Worm (Caenorhabditis elegans) whole organism, young adult: ENCODE measurements around the gene C45G9.12.

Experiments used
- B0035.1 ChIP-seq: sonication (generic microtip); optimal IDR thresholded peaks from 2 replicates; lab custom pipeline; 2016; ENCODE audit warnings: missing genetic modification characterization, mild to moderate bottlenecking, missing compliant biosample characterization, missing genotype, missing genetic modification reagents
- F23B12.7 ChIP-seq: sonication (generic microtip); optimal IDR thresholded peaks from 2 replicates; lab custom pipeline; 2017; ENCODE audit warnings: missing genetic modification characterization, mild to moderate bottlenecking, missing compliant biosample characterization, antibody characterized with exemption, moderate library complexity; ENCODE audit not compliant: insufficient read depth
- F33H1.4 ChIP-seq: fragments of 200-800 bp; sonication (Bioruptor generic); IDR thresholded peaks from 2 replicates; pipeline ENCODE4 v1.3.6; 2022; ENCODE audit warnings: missing genetic modification reagents, missing genetic modification characterization, missing compliant biosample characterization
- F39B2.1 ChIP-seq: fragments of 200-800 bp; sonication (Bioruptor generic); IDR thresholded peaks from 2 replicates; pipeline ENCODE4 v1.3.6; 2022; ENCODE audit warnings: missing genetic modification reagents, missing genetic modification characterization, missing compliant biosample characterization
- F57C9.4 ChIP-seq: sonication (generic microtip); optimal IDR thresholded peaks from 2 replicates; lab custom pipeline; 2017; ENCODE audit warnings: mild to moderate bottlenecking, missing genetic modification characterization, missing compliant biosample characterization
- K12H6.12 ChIP-seq: fragments of 200-800 bp; sonication (Bioruptor generic); optimal IDR thresholded peaks from 2 replicates; lab custom pipeline; 2018; ENCODE audit warnings: mild to moderate bottlenecking, missing genetic modification characterization, missing compliant biosample characterization
- Y53F4B.3 ChIP-seq: fragments of 200-800 bp; sonication (Bioruptor generic); IDR thresholded peaks from 2 replicates; pipeline ENCODE4 v1.3.6; 2022; ENCODE audit warnings: missing genetic modification reagents, missing genetic modification characterization, missing compliant biosample characterization
- Y79H2A.3 ChIP-seq: fragments of 200-800 bp; sonication (Bioruptor generic); conservative IDR thresholded peaks from 2 replicates; pipeline ENCODE4 v1.3.6; 2022; ENCODE audit warnings: missing genetic modification reagents, missing genetic modification characterization, missing compliant biosample characterization
- ama-1 ChIP-seq, 3 experiments: fragments of 150-350 bp in 1 of 3; sonication (generic microtip) in 2 of 3; optimal IDR thresholded peaks; 2 replicates each; lab custom pipeline; 2014 to 2018; ENCODE audit warnings: missing biosample characterization in 2 of 3, missing genetic modification characterization in 2 of 3, missing genetic modification reagents in 2 of 3
- atf-7 ChIP-seq: sonication (generic microtip); optimal IDR thresholded peaks from 2 replicates; lab custom pipeline; 2017; ENCODE audit warnings: mild to moderate bottlenecking, missing genetic modification characterization, missing compliant biosample characterization
- attf-5 ChIP-seq: fragments of 200-800 bp; sonication (Bioruptor generic); optimal IDR thresholded peaks from 2 replicates; lab custom pipeline; 2018; ENCODE audit warnings: mild to moderate bottlenecking, missing genetic modification characterization, missing compliant biosample characterization
- bed-1 ChIP-seq: fragments of 200-800 bp; sonication (Bioruptor generic); IDR thresholded peaks from 2 replicates; pipeline ENCODE4 v1.3.6; 2022; ENCODE audit warnings: missing genetic modification reagents, missing genetic modification characterization, missing compliant biosample characterization
- cebp-2 ChIP-seq: fragments of 200-800 bp; sonication (Bioruptor generic); IDR thresholded peaks from 2 replicates; pipeline ENCODE4 v1.3.6; 2022; ENCODE audit warnings: missing genetic modification characterization, missing compliant biosample characterization
- ceh-40 ChIP-seq: fragments of 200-800 bp; sonication (Bioruptor generic); IDR thresholded peaks from 2 replicates; pipeline ENCODE4 v1.3.6; 2022; ENCODE audit warnings: missing genetic modification characterization, missing compliant biosample characterization
- ceh-58 ChIP-seq: fragments of 200-800 bp; sonication (Bioruptor generic); IDR thresholded peaks from 2 replicates; pipeline ENCODE4 v1.3.6; 2022; ENCODE audit warnings: missing genetic modification characterization, missing compliant biosample characterization
- ceh-91 ChIP-seq: fragments of 200-800 bp; sonication (Bioruptor generic); IDR thresholded peaks from 2 replicates; pipeline ENCODE4 v1.3.6; 2022; ENCODE audit warnings: missing genetic modification reagents, missing genetic modification characterization, missing compliant biosample characterization
- die-1 ChIP-seq: sonication (generic microtip); optimal IDR thresholded peaks from 2 replicates; lab custom pipeline; 2016; ENCODE audit warnings: missing genotype, mild to moderate bottlenecking, missing genetic modification characterization, missing compliant biosample characterization
- efl-1 ChIP-seq: fragments of 150-350 bp; optimal IDR thresholded peaks from 2 replicates; lab custom pipeline; 2014; ENCODE audit warnings: missing biosample characterization, missing genetic modification reagents, missing genetic modification characterization
- fkh-3 ChIP-seq: sonication (generic microtip); optimal IDR thresholded peaks from 2 replicates; lab custom pipeline; 2016; ENCODE audit warnings: mild to moderate bottlenecking, missing genetic modification characterization, missing compliant biosample characterization
- him-1 ChIP-seq: sonication (generic microtip); optimal IDR thresholded peaks from 2 replicates; lab custom pipeline; 2016; ENCODE audit warnings: missing genotype, missing genetic modification reagents, missing genetic modification characterization, missing compliant biosample characterization
- hmg-1.2 ChIP-seq: fragments of 200-800 bp; sonication (Bioruptor generic); IDR thresholded peaks from 2 replicates; pipeline ENCODE4 v1.3.6; 2022; ENCODE audit warnings: missing genetic modification reagents, missing genetic modification characterization, missing compliant biosample characterization
- let-526 ChIP-seq: fragments of 200-800 bp; sonication (Bioruptor generic); IDR thresholded peaks from 2 replicates; pipeline ENCODE4 v1.3.6; 2022; ENCODE audit warnings: missing genetic modification reagents, missing genetic modification characterization, missing compliant biosample characterization
- lin-26 ChIP-seq: fragments of 200-800 bp; sonication (Bioruptor generic); IDR thresholded peaks from 2 replicates; pipeline ENCODE4 v1.3.6; 2022; ENCODE audit warnings: missing genetic modification reagents, missing genetic modification characterization, missing compliant biosample characterization
- lin-35 ChIP-seq, 3 experiments: fragments of 150-350 bp in 2 of 3; sonication (generic microtip) in 1 of 3; optimal IDR thresholded peaks; 2 replicates each; lab custom pipeline; 2014 to 2018; ENCODE audit warnings: missing biosample characterization in 3 of 3, missing genetic modification characterization in 3 of 3, missing genetic modification reagents in 3 of 3
- lin-54 ChIP-seq: fragments of 200-800 bp; sonication (Bioruptor generic); optimal IDR thresholded peaks from 2 replicates; lab custom pipeline; 2018; ENCODE audit warnings: mild to moderate bottlenecking, missing genetic modification characterization, missing compliant biosample characterization
- lsl-1 ChIP-seq: fragments of 200-800 bp; sonication (Bioruptor generic); optimal IDR thresholded peaks from 2 replicates; lab custom pipeline; 2018; ENCODE audit warnings: mild to moderate bottlenecking, missing genetic modification characterization, moderate library complexity, missing compliant biosample characterization
- madf-6 ChIP-seq: fragments of 200-800 bp; sonication (Bioruptor generic); IDR thresholded peaks from 2 replicates; pipeline ENCODE4 v1.3.6; 2022; ENCODE audit warnings: missing genetic modification reagents, missing genetic modification characterization, missing compliant biosample characterization
- mes-4 ChIP-seq: sonication (generic microtip); optimal IDR thresholded peaks from 2 replicates; lab custom pipeline; 2016; ENCODE audit warnings: missing genotype, missing genetic modification characterization, missing compliant biosample characterization
- nhr-80 ChIP-seq: sonication (generic microtip); optimal IDR thresholded peaks from 2 replicates; lab custom pipeline; 2016; ENCODE audit warnings: missing genetic modification characterization, missing compliant biosample characterization
- nhr-90 ChIP-seq: sonication (generic microtip); optimal IDR thresholded peaks from 2 replicates; lab custom pipeline; 2016; ENCODE audit warnings: missing genotype, mild to moderate bottlenecking, missing genetic modification characterization, missing compliant biosample characterization
- rcor-1 ChIP-seq: fragments of 200-800 bp; sonication (Bioruptor generic); IDR thresholded peaks from 2 replicates; pipeline ENCODE4 v1.3.6; 2022; ENCODE audit warnings: missing genetic modification reagents, missing genetic modification characterization, missing compliant biosample characterization
- repo-1 ChIP-seq: sonication (generic microtip); optimal IDR thresholded peaks from 2 replicates; lab custom pipeline; 2017; ENCODE audit warnings: mild to moderate bottlenecking, missing genetic modification characterization, missing compliant biosample characterization
- sdz-38 ChIP-seq: sonication (generic microtip); optimal IDR thresholded peaks from 2 replicates; lab custom pipeline; 2016; ENCODE audit warnings: missing genotype, missing genetic modification characterization, missing compliant biosample characterization
- sea-2 ChIP-seq: fragments of 200-800 bp; sonication (Bioruptor generic); IDR thresholded peaks from 2 replicates; pipeline ENCODE4 v1.3.6; 2022; ENCODE audit warnings: missing genetic modification characterization, missing compliant biosample characterization
- snpc-1.3 ChIP-seq: sonication (generic microtip); optimal IDR thresholded peaks from 2 replicates; lab custom pipeline; 2017; ENCODE audit warnings: missing genetic modification characterization, mild to moderate bottlenecking, missing compliant biosample characterization, antibody characterized with exemption, moderate library complexity, missing genotype, missing genetic modification reagents; ENCODE audit not compliant: insufficient read depth
- xnd-1 ChIP-seq: sonication (generic microtip); optimal IDR thresholded peaks from 2 replicates; lab custom pipeline; 2016; ENCODE audit warnings: missing genotype, missing genetic modification reagents, missing genetic modification characterization, missing compliant biosample characterization
- zfh-2 ChIP-seq: fragments of 200-800 bp; sonication (Bioruptor generic); conservative IDR thresholded peaks from 2 replicates; pipeline ENCODE4 v1.3.6; 2022; ENCODE audit warnings: missing genetic modification reagents, missing genetic modification characterization, missing compliant biosample characterization
- ztf-22 ChIP-seq: fragments of 200-800 bp; sonication (Bioruptor generic); optimal IDR thresholded peaks from 2 replicates; lab custom pipeline; 2018; ENCODE audit warnings: mild to moderate bottlenecking, missing genetic modification characterization, moderate library complexity, missing compliant biosample characterization
- ztf-26 ChIP-seq: sonication (generic microtip); optimal IDR thresholded peaks from 2 replicates; lab custom pipeline; 2017; ENCODE audit warnings: missing genetic modification characterization, missing compliant biosample characterization

C45G9.12 gene

ce11 chrIII:5051949-5052348 lies 19.5 kb downstream of the C45G9.12 start, which contains the start of gene C45G9.15:
C45G9.15 (minus strand) TSS chrIII:5052049.
- TF ChIP-seq Y79H2A.3 (no peak), F57C9.4 (tag; lab: Kevin White, UChicago) (no peak), ztf-26 (tag; lab: Kevin White, UChicago) (no peak), rcor-1 (no peak), Y53F4B.3 (GFP tag; lab: Robert Waterston, UW) (no peak), hmg-1.2 (GFP tag; lab: Robert Waterston, UW) (no peak), atf-7 (tag; lab: Kevin White, UChicago) (no peak), nhr-80 (no peak), F39B2.1 (GFP tag; lab: Robert Waterston, UW) (no peak), ceh-91 (no peak), fkh-3 (no peak), bed-1 (GFP tag; lab: Robert Waterston, UW) (no peak)

- TF ChIP-seq let-526 (GFP tag; lab: Robert Waterston, UW) (no peak), efl-1 (GFP tag; lab: Kevin White, UChicago) (peak; percentile 8), repo-1 (no peak), snpc-1.3 (tag; lab: Kevin White, UChicago) (no peak), xnd-1 (peak; percentile 85), nhr-90 (tag; lab: Kevin White, UChicago) (no peak), him-1 (tag; lab: Kevin White, UChicago) (peak; percentile 18), sdz-38 (tag; lab: Kevin White, UChicago) (no peak), F57C9.4 (tag; lab: Kevin White, UChicago) (no peak), lin-35 (GFP tag; optimal IDR thresholded peaks at IDR 0.05; lab: Kevin White, UChicago) (no peak), lin-54 (GFP tag; lab: Kevin White, UChicago) (peak; percentile 82), cebp-2 (GFP tag; lab: Robert Waterston, UW) (no peak), zfh-2 (GFP tag; lab: Robert Waterston, UW) (no peak), ama-1 (optimal IDR thresholded peaks at IDR 0.05; lab: Kevin White, UChicago) (no peak), ama-1 (GFP tag; optimal IDR thresholded peaks at IDR 0.05; lab: Kevin White, UChicago) (no peak), F33H1.4 (GFP tag; lab: Robert Waterston, UW) (peak; percentile 86), sea-2 (GFP tag; lab: Robert Waterston, UW) (no peak), K12H6.12 (tag; lab: Kevin White, UChicago) (no peak), madf-6 (peak; percentile 90), lsl-1 (GFP tag; lab: Kevin White, UChicago) (peak; percentile 91), lin-26 (GFP tag; lab: Robert Waterston, UW) (no peak), die-1 (no peak), ceh-40 (GFP tag; lab: Robert Waterston, UW) (no peak), rcor-1 (no peak), F23B12.7 (tag; lab: Kevin White, UChicago) (no peak), mes-4 (tag; lab: Kevin White, UChicago) (no peak), attf-5 (GFP tag; lab: Kevin White, UChicago) (no peak), ceh-58 (GFP tag; lab: Robert Waterston, UW) (no peak), ztf-22 (GFP tag; lab: Kevin White, UChicago) (no peak), B0035.1 (tag; lab: Kevin White, UChicago) (no peak)
- TF ChIP-seq, all 124 proteins: peak for 7
These were observed 23.7 kb downstream of the C45G9.12 start, which contains the start of gene C45G9.5 for ce11 chrIII:5047740-5048139. C45G9.5 (plus strand) TSS chrIII:5048117.
